Worm (Caenorhabditis elegans) whole organism, young adult: Measurements from ENCODE around the gene C17C3.6.
A peak's percentile ranks its signal among the peaks of the same experiment; 100 is the strongest.
"Not testable (repeated sequence)": the region's sequence is repeated elsewhere in the genome, so short reads cannot be mapped to it uniquely, and the experiment has no call there.

ENCODE experiments used
- B0261.1 ChIP-seq: sonication (generic microtip); optimal IDR thresholded peaks from 2 replicates; lab custom pipeline; 2016; ENCODE audit warnings: mild to moderate bottlenecking, missing genetic modification characterization, moderate library complexity, missing compliant biosample characterization
- C06A6.2 ChIP-seq: fragments of 200-800 bp; sonication (Bioruptor generic); conservative IDR thresholded peaks from 2 replicates; pipeline ENCODE4 v1.3.6; 2022; ENCODE audit warnings: missing genetic modification characterization, missing compliant biosample characterization
- C17E4.6 ChIP-seq: fragments of 200-800 bp; sonication (Bioruptor generic); IDR thresholded peaks from 2 replicates; pipeline ENCODE4 v1.3.6; 2022; ENCODE audit warnings: missing genetic modification reagents, missing genetic modification characterization, missing compliant biosample characterization
- D2030.7 ChIP-seq: fragments of 200-800 bp; sonication (Bioruptor generic); IDR thresholded peaks from 2 replicates; pipeline ENCODE4 v1.3.6; 2022; ENCODE audit warnings: missing genetic modification reagents, missing genetic modification characterization, missing compliant biosample characterization
- F22D6.2 ChIP-seq: sonication (generic microtip); optimal IDR thresholded peaks from 2 replicates; lab custom pipeline; 2016; ENCODE audit warnings: mild to moderate bottlenecking, missing genetic modification characterization, missing compliant biosample characterization
- F39B2.1 ChIP-seq: fragments of 200-800 bp; sonication (Bioruptor generic); IDR thresholded peaks from 2 replicates; pipeline ENCODE4 v1.3.6; 2022; ENCODE audit warnings: missing genetic modification reagents, missing genetic modification characterization, missing compliant biosample characterization
- F49E8.2 ChIP-seq: sonication (generic microtip); optimal IDR thresholded peaks from 3 replicates; lab custom pipeline; 2017; ENCODE audit warnings: missing genetic modification characterization, mild to moderate bottlenecking, missing compliant biosample characterization, antibody characterized with exemption, moderate library complexity; ENCODE audit not compliant: insufficient read depth
- F52B5.7 ChIP-seq: sonication (generic microtip); optimal IDR thresholded peaks from 2 replicates; lab custom pipeline; 2016; ENCODE audit warnings: mild to moderate bottlenecking, missing genetic modification characterization, missing compliant biosample characterization
- K12H6.12 ChIP-seq: fragments of 200-800 bp; sonication (Bioruptor generic); optimal IDR thresholded peaks from 2 replicates; lab custom pipeline; 2018; ENCODE audit warnings: mild to moderate bottlenecking, missing genetic modification characterization, missing compliant biosample characterization
- T07F8.4 ChIP-seq: sonication (generic microtip); optimal IDR thresholded peaks from 2 replicates; lab custom pipeline; 2016; ENCODE audit warnings: mild to moderate bottlenecking, missing genetic modification characterization, moderate library complexity, missing compliant biosample characterization
- T26A5.8 ChIP-seq: sonication (generic microtip); optimal IDR thresholded peaks from 2 replicates; lab custom pipeline; 2016; ENCODE audit warnings: missing genetic modification characterization, missing compliant biosample characterization
- Y95B8A.8 ChIP-seq: fragments of 200-800 bp; sonication (Bioruptor generic); IDR thresholded peaks from 2 replicates; pipeline ENCODE4 v1.3.6; 2022; ENCODE audit warnings: missing genetic modification reagents, missing genetic modification characterization, missing compliant biosample characterization
- ZK185.1 ChIP-seq: sonication (generic microtip); optimal IDR thresholded peaks from 2 replicates; lab custom pipeline; 2016; ENCODE audit warnings: mild to moderate bottlenecking, missing genetic modification characterization, missing compliant biosample characterization; ENCODE audit not compliant: poor library complexity, severe bottlenecking
- attf-3 ChIP-seq: fragments of 200-800 bp; sonication (Bioruptor generic); conservative IDR thresholded peaks from 2 replicates; pipeline ENCODE4 v1.3.6; 2022; ENCODE audit warnings: missing genetic modification reagents, missing genetic modification characterization, missing compliant biosample characterization
- bed-1 ChIP-seq: fragments of 200-800 bp; sonication (Bioruptor generic); IDR thresholded peaks from 2 replicates; pipeline ENCODE4 v1.3.6; 2022; ENCODE audit warnings: missing genetic modification reagents, missing genetic modification characterization, missing compliant biosample characterization
- ceh-40 ChIP-seq: fragments of 200-800 bp; sonication (Bioruptor generic); IDR thresholded peaks from 2 replicates; pipeline ENCODE4 v1.3.6; 2022; ENCODE audit warnings: missing genetic modification characterization, missing compliant biosample characterization
- ceh-79 ChIP-seq: sonication (generic microtip); optimal IDR thresholded peaks from 2 replicates; lab custom pipeline; 2017; ENCODE audit warnings: mild to moderate bottlenecking, missing genetic modification characterization, missing compliant biosample characterization
- ets-4 ChIP-seq: fragments of 200-800 bp; sonication (Bioruptor generic); optimal IDR thresholded peaks from 2 replicates; lab custom pipeline; 2018; ENCODE audit warnings: mild to moderate bottlenecking, missing genetic modification characterization, missing compliant biosample characterization
- gei-17 ChIP-seq: fragments of 200-800 bp; sonication (Bioruptor generic); optimal IDR thresholded peaks from 2 replicates; lab custom pipeline; 2018; ENCODE audit warnings: mild to moderate bottlenecking, missing genetic modification characterization, missing compliant biosample characterization
- hlh-26 ChIP-seq: fragments of 200-800 bp; sonication (Bioruptor generic); conservative IDR thresholded peaks from 2 replicates; pipeline ENCODE4 v1.3.6; 2022; ENCODE audit warnings: missing genetic modification reagents, missing genetic modification characterization, missing compliant biosample characterization
- hmg-20 ChIP-seq: fragments of 200-800 bp; sonication (Bioruptor generic); IDR thresholded peaks from 2 replicates; pipeline ENCODE4 v1.3.6; 2022; ENCODE audit warnings: missing genetic modification reagents, missing genetic modification characterization, missing compliant biosample characterization
- hsf-1 ChIP-seq: fragments of 200-800 bp; sonication (Bioruptor generic); IDR thresholded peaks from 2 replicates; pipeline ENCODE4 v1.3.6; 2022; ENCODE audit warnings: missing genetic modification reagents, missing genetic modification characterization, missing compliant biosample characterization
- lag-1 ChIP-seq: fragments of 200-800 bp; sonication (Bioruptor generic); IDR thresholded peaks from 2 replicates; pipeline ENCODE4 v1.3.6; 2022; ENCODE audit warnings: missing genetic modification reagents, missing genetic modification characterization, missing compliant biosample characterization
- lsl-1 ChIP-seq: fragments of 200-800 bp; sonication (Bioruptor generic); optimal IDR thresholded peaks from 2 replicates; lab custom pipeline; 2018; ENCODE audit warnings: mild to moderate bottlenecking, missing genetic modification characterization, moderate library complexity, missing compliant biosample characterization
- madf-6 ChIP-seq: fragments of 200-800 bp; sonication (Bioruptor generic); IDR thresholded peaks from 2 replicates; pipeline ENCODE4 v1.3.6; 2022; ENCODE audit warnings: missing genetic modification reagents, missing genetic modification characterization, missing compliant biosample characterization
- mcd-1 ChIP-seq: fragments of 200-800 bp; sonication (Bioruptor generic); IDR thresholded peaks from 2 replicates; pipeline ENCODE4 v1.3.6; 2022; ENCODE audit warnings: missing genetic modification reagents, missing genetic modification characterization, missing compliant biosample characterization
- mel-28 ChIP-seq: sonication (generic microtip); optimal IDR thresholded peaks from 2 replicates; lab custom pipeline; 2016; ENCODE audit warnings: borderline replicate concordance, mild to moderate bottlenecking, missing genetic modification characterization, missing compliant biosample characterization
- mes-4 ChIP-seq: sonication (generic microtip); optimal IDR thresholded peaks from 2 replicates; lab custom pipeline; 2016; ENCODE audit warnings: missing genotype, missing genetic modification characterization, missing compliant biosample characterization
- nfya-2 ChIP-seq: fragments of 200-800 bp; sonication (Bioruptor generic); IDR thresholded peaks from 2 replicates; pipeline ENCODE4 v1.3.6; 2022; ENCODE audit warnings: missing genetic modification reagents, missing genetic modification characterization, missing compliant biosample characterization
- rec-8 ChIP-seq, 2 experiments: sonication (generic microtip); optimal IDR thresholded peaks; 2 replicates each; lab custom pipeline; 2016; ENCODE audit warnings: mild to moderate bottlenecking in 2 of 2, missing genetic modification characterization in 2 of 2, missing genetic modification reagents in 2 of 2, missing genotype in 2 of 2, missing biosample characterization in 1 of 2, missing compliant biosample characterization in 1 of 2, moderate library complexity in 1 of 2
- snpc-4 ChIP-seq, 5 experiments: fragments of 150-350 bp in 1 of 5; sonication (generic microtip) in 4 of 5; optimal IDR thresholded peaks; 2 replicates each; lab custom pipeline; 2014 to 2018; ENCODE audit warnings: missing genetic modification characterization in 5 of 5, missing biosample characterization in 3 of 5, antibody characterized with exemption in 2 of 5, mild to moderate bottlenecking in 2 of 5, missing compliant biosample characterization in 2 of 5, missing genotype in 2 of 5, moderate library complexity in 2 of 5, missing genetic modification reagents in 1 of 5
- tbx-9 ChIP-seq: sonication (generic microtip); optimal IDR thresholded peaks from 2 replicates; lab custom pipeline; 2016; ENCODE audit warnings: borderline replicate concordance, missing genetic modification characterization, inconsistent platforms, missing compliant biosample characterization
- tlf-1 ChIP-seq: fragments of 200-800 bp; sonication (Bioruptor generic); optimal IDR thresholded peaks from 2 replicates; lab custom pipeline; 2018; ENCODE audit warnings: mild to moderate bottlenecking, missing genetic modification characterization, missing compliant biosample characterization
- zim-3 ChIP-seq: sonication (generic microtip); optimal IDR thresholded peaks from 2 replicates; lab custom pipeline; 2017; ENCODE audit warnings: mild to moderate bottlenecking, missing genetic modification characterization, moderate library complexity, missing compliant biosample characterization
- ztf-22 ChIP-seq: fragments of 200-800 bp; sonication (Bioruptor generic); optimal IDR thresholded peaks from 2 replicates; lab custom pipeline; 2018; ENCODE audit warnings: mild to moderate bottlenecking, missing genetic modification characterization, moderate library complexity, missing compliant biosample characterization
- ztf-26 ChIP-seq: sonication (generic microtip); optimal IDR thresholded peaks from 2 replicates; lab custom pipeline; 2017; ENCODE audit warnings: missing genetic modification characterization, missing compliant biosample characterization

C17C3.6 gene

ce11 chrII:5534939-5535338, 14.9 kb upstream of the C17C3.6 start, which contains the start of gene hlh-25:
hlh-25 (plus strand) TSS chrII:5535239.
- not testable (repeated sequence) for TF ChIP-seq B0261.1; F22D6.2 (tag; lab: Kevin White, UChicago); D2030.7 (GFP tag; lab: Robert Waterston, UW)

ce11 chrII:5537078-5537477, 12.8 kb upstream of the C17C3.6 start:
- TF ChIP-seq attf-3 (peak; percentile 39; the same call in 1 of the 2 replicates), mel-28 (tag; lab: Kevin White, UChicago) (no peak)

DNA sequence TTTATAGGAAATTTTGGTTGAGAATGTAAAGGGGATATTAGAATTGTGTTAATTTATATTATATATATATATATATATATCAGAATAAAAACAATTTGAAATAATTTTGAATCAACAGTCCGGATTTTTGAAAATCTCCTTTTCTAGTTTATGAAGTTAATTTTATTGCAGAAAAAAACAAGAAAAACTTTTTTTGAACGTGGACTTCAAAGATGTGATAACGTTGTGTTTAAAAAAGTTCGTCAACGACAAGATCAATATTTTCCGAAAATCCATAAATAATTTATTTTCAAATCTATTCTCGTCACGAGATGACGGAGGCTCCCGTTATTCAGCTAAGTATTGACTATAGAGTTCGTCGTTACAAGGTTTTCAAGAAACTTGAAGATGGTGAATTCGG, 12.3 kb upstream of the C17C3.6 start, which contains the start of gene C17C3.11:
Gene C17C3.11, plus strand, starts transcription at position 301 of the 400 bp plus-strand sequence.
- TF ChIP-seq ceh-79 (no peak), mes-4 (tag; lab: Kevin White, UChicago) (no peak), T26A5.8 (tag; lab: Kevin White, UChicago) (no peak)

DNA sequence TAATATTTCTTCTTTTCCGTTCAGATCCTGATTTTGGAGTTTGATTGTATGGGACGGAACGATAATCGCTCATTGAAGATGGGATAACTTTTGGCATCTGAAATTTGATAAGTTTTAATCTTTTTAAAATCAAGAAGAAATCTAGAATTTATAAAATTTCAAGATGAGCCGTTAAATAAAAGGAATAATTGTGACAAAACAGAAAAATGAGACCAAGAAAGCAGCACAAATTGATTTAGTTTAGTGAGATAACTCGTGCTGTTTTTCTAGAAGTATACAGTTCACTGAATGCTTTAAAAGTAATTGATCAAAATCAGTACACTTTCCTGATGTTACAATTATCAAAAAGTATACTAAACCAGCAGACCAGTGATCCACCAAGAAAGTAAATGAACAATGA, 9.7 kb upstream of the C17C3.6 start, which contains the start of gene hlh-27:
Gene hlh-27, minus strand, starts transcription at position 101 of the 400 bp plus-strand sequence.
- not testable (repeated sequence) for TF ChIP-seq ZK185.1 (tag; lab: Kevin White, UChicago); bed-1 (GFP tag; lab: Robert Waterston, UW); snpc-4 (GFP tag; optimal IDR thresholded peaks at IDR 0.05; lab: Kevin White, UChicago); snpc-4 (tag; optimal IDR thresholded peaks at IDR 0.05; lab: Kevin White, UChicago)

ce11 chrII:5541685-5542084, 8.2 kb upstream of the C17C3.6 start, which contains the start of gene C17C3.24:
C17C3.24 (minus strand) TSS chrII:5541785.
- TF ChIP-seq C06A6.2 (GFP tag; lab: Robert Waterston, UW) (no peak), tlf-1 (no peak), gei-17 (GFP tag; lab: Kevin White, UChicago) (no peak), hsf-1 (GFP tag; lab: Robert Waterston, UW) (no peak), lag-1 (GFP tag; lab: Robert Waterston, UW) (no peak), ztf-26 (tag; lab: Kevin White, UChicago) (no peak), T26A5.8 (tag; lab: Kevin White, UChicago) (no peak), attf-3 (no peak), rec-8 (tag; optimal IDR thresholded peaks at IDR 0.05; lab: Kevin White, UChicago) (no peak)

DNA sequence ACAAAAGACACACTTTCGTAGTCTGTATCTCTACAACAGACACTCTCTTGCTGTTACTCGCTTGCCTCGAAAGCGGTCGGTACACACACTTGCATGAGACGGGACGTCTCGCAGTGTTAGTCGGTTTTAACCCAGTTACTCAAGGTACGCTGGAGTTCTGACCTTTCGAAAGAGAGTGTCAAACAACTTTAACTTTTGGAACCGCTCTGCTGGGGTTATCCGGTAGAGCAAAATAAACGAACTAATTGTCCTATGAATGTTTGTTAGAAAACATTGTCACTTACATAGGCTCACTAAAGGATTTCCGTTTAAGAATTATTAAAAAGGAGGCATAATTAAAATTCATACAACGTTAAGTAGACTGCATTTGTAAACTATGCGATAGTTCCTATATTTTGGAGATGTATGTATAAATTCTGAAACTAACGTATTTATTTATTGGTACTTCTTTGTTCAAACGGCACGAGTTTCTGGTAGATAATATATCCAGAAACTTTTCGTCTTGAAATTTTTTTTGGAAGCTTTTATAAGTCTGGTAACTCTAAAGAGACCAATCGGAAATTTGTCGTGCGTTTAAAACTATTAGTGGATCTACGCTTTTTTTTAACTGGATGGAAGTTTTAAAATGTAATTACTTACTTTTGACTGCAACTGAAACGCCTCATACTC, 6.2 kb upstream of the C17C3.6 start:
- 0 out of 2 replicates have a peak, but pooled peaks have one; percentile 47 for TF ChIP-seq bed-1 (GFP tag; lab: Robert Waterston, UW)
- TF ChIP-seq hlh-26 (GFP tag; lab: Robert Waterston, UW): no peak
- TF ChIP-seq ets-4 (GFP tag; lab: Kevin White, UChicago): peak; percentile 89
- TF ChIP-seq T07F8.4 (tag; lab: Kevin White, UChicago): peak; percentile 82
- peak; percentile 93 for TF ChIP-seq hmg-20 (GFP tag; lab: Robert Waterston, UW)
- TF ChIP-seq K12H6.12: peak; percentile 98
- TF ChIP-seq C17E4.6 (GFP tag; lab: Robert Waterston, UW): peak; percentile 85
- TF ChIP-seq gei-17 (GFP tag; lab: Kevin White, UChicago): peak; percentile 91
- TF ChIP-seq ztf-22 (GFP tag; lab: Kevin White, UChicago): peak; percentile 86
- TF ChIP-seq madf-6: peak; percentile 85
- TF ChIP-seq F39B2.1 (GFP tag; lab: Robert Waterston, UW): peak; percentile 8; the same call in 1 of the 2 replicates
- 0 out of 2 replicates have a peak, but pooled peaks have one; percentile 79 for TF ChIP-seq ceh-40 (GFP tag; lab: Robert Waterston, UW)
- no peak for TF ChIP-seq tbx-9 (tag; lab: Kevin White, UChicago)
- TF ChIP-seq F52B5.7 (tag; lab: Kevin White, UChicago): peak; percentile 96
- peak; percentile 59 for TF ChIP-seq F49E8.2 (tag; lab: Kevin White, UChicago)
- TF ChIP-seq mcd-1 (GFP tag; lab: Robert Waterston, UW): peak; percentile 95
- TF ChIP-seq ztf-26 (tag; lab: Kevin White, UChicago): peak; percentile 98
- TF ChIP-seq Y95B8A.8 (GFP tag; lab: Robert Waterston, UW): peak; percentile 95
- TF ChIP-seq nfya-2 (GFP tag; lab: Robert Waterston, UW): 0 out of 2 replicates have a peak, but pooled peaks have one; percentile 55
- TF ChIP-seq zim-3 (tag; lab: Kevin White, UChicago): peak; percentile 91
- peak; percentile 55 for TF ChIP-seq lsl-1 (GFP tag; lab: Kevin White, UChicago)
